Worm (Caenorhabditis elegans): Measurements from ENCODE around the gene unc-79.

Gene unc-79

ce11 chrIII:4095441-4096095 is 29.1 kb downstream of the unc-79 start, which contains the start of gene C03C10.7:
Gene C03C10.7 (plus strand): TSS chrIII:4096045.
- TF ChIP-seq nhr-77 (tag; optimal IDR thresholded peaks at IDR 0.05) = no peak
- TF ChIP-seq nhr-237 (tag; optimal IDR thresholded peaks at IDR 0.05) = no peak
- TF ChIP-seq F13H6.1 (tag; optimal IDR thresholded peaks at IDR 0.05) = no peak
- TF ChIP-seq sma-9 (GFP tag; optimal IDR thresholded peaks at IDR 0.05) = no peak
- TF ChIP-seq sma-9 (tag; optimal IDR thresholded peaks at IDR 0.05) = no peak
- TF ChIP-seq unc-62 (GFP tag; optimal IDR thresholded peaks at IDR 0.05) = no peak
- no peak for TF ChIP-seq nhr-25 (tag; optimal IDR thresholded peaks at IDR 0.05)
- TF ChIP-seq nhr-129 (tag; optimal IDR thresholded peaks at IDR 0.05) = no peak
- TF ChIP-seq alr-1 (tag; optimal IDR thresholded peaks at IDR 0.05) = no peak
- no peak for TF ChIP-seq ceh-16 (tag; optimal IDR thresholded peaks at IDR 0.05)
- TF ChIP-seq nhr-21 (tag; optimal IDR thresholded peaks at IDR 0.05) = no peak

DNA sequence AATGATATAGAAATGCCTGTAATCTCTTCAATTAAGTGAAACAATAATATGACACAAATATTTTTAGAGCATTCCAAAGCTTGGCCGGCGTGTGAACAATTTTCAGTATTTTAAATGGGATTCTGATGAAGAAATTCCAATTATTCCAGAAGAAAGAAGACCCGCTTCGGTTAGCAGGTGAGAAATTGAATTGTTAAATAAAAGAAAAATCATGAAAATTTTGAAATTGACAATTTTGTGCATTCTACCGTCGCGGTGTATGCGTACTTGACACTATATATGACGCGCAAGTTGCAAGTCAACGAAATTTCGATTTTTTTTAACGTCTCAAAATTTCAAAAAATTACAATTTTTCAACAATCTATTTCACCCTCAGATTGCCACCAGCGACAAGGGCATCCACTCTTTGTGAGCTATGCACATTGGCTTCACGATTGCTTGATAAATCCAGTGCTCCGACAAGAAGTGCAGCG is 30.0 kb downstream of the unc-79 start:
- peak; percentile 18 for TF ChIP-seq ama-1 (optimal IDR thresholded peaks at IDR 0.05)
- TF ChIP-seq nhr-21 (tag; optimal IDR thresholded peaks at IDR 0.05) = peak; percentile 20
- no peak for TF ChIP-seq sma-9 (GFP tag; optimal IDR thresholded peaks at IDR 0.05)
- TF ChIP-seq sma-9 (tag; optimal IDR thresholded peaks at IDR 0.05) = no peak
- TF ChIP-seq crh-2 (tag; optimal IDR thresholded peaks at IDR 0.05) = peak; percentile 24
- no peak for TF ChIP-seq C34F6.9 (tag; optimal IDR thresholded peaks at IDR 0.05)
- TF ChIP-seq lsy-2 (tag; optimal IDR thresholded peaks at IDR 0.05) = peak in 1 of 2 experiments; percentile 4
- peak; percentile 67 for TF ChIP-seq sma-3 (GFP tag; optimal IDR thresholded peaks at IDR 0.05)
- TF ChIP-seq egl-27 (tag; optimal IDR thresholded peaks at IDR 0.05) = no peak

ce11 chrIII:4098107-4098620 is 31.7 kb downstream of the unc-79 start, which contains the start of gene rei-1:
Gene rei-1 (minus strand): TSS chrIII:4098190.
- TF ChIP-seq ceh-82 (tag; optimal IDR thresholded peaks at IDR 0.05) (no peak), ceh-16 (tag; optimal IDR thresholded peaks at IDR 0.05) (no peak), R02D3.7 (tag; optimal IDR thresholded peaks at IDR 0.05) (no peak), unc-39 (tag; optimal IDR thresholded peaks at IDR 0.05) (no peak), ZK546.5 (tag; optimal IDR thresholded peaks at IDR 0.05) (no peak), fos-1 (tag; optimal IDR thresholded peaks at IDR 0.05) (no peak), nhr-23 (tag; optimal IDR thresholded peaks at IDR 0.05) (no peak), alr-1 (tag; optimal IDR thresholded peaks at IDR 0.05) (no peak), unc-55 (GFP tag; optimal IDR thresholded peaks at IDR 0.05) (no peak), sma-3 (GFP tag; optimal IDR thresholded peaks at IDR 0.05) (no peak), F13H6.1 (tag; optimal IDR thresholded peaks at IDR 0.05) (no peak), skn-1 (tag; optimal IDR thresholded peaks at IDR 0.05) (no peak), mab-5 (tag; optimal IDR thresholded peaks at IDR 0.05) (no peak), ama-1 (optimal IDR thresholded peaks at IDR 0.05) (no peak), nhr-25 (tag; optimal IDR thresholded peaks at IDR 0.05) (no peak), lin-13 (GFP tag; optimal IDR thresholded peaks at IDR 0.05) (no peak), nhr-12 (tag; optimal IDR thresholded peaks at IDR 0.05) (no peak)

- TF ChIP-seq fos-1 (tag; optimal IDR thresholded peaks at IDR 0.05) (no peak), ama-1 (optimal IDR thresholded peaks at IDR 0.05) (peak; percentile 11)
Measured at ce11 chrIII:4098751-4099150, 32.3 kb downstream of the unc-79 start.

DNA sequence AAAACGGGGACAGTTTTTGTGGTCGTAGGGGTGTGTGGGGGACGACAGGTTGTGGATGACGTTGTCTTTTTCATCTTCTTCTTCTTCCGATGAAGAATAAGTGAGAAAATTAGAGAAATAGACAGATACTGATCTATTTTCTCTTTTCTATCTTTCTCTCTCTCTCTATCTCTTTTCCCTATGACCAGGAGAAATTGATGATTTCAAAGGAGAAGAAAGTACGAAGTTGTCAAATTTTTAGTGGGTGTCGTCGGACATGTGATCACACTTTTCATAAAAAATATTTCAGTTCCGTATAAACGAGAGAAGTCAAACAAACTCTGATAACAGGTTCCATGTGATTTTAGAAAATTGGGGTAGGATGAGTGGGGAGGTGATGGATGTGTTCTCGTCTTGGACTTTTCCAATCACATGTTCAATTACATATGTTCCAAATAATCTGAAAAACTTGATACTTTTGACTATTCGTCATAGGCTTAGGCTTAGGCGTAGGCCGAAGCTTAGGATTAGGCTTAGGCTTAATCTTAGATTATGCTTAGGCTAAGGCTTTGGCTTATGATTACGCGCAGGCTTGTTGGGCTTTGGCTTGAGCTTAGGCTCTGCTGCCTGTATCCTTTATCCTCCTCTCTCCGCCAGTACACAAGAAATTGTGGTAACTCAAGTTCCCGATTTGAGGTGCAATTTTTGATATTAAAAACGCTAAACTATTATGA is 33.6 kb downstream of the unc-79 start:
- TF ChIP-seq lin-39 (tag; optimal IDR thresholded peaks at IDR 0.05) = no peak
- peak; percentile 88 for TF ChIP-seq nhr-25 (tag; optimal IDR thresholded peaks at IDR 0.05)
- peak; percentile 60 for TF ChIP-seq lin-13 (GFP tag; optimal IDR thresholded peaks at IDR 0.05)
- peak; percentile 87 for TF ChIP-seq nhr-21 (tag; optimal IDR thresholded peaks at IDR 0.05)
- TF ChIP-seq blmp-1 (tag; optimal IDR thresholded peaks at IDR 0.05; ENCODE audit: insufficient read depth) = peak; percentile 94
- peak; percentile 78 for TF ChIP-seq nhr-129 (tag; optimal IDR thresholded peaks at IDR 0.05)
- TF ChIP-seq alr-1 (tag; optimal IDR thresholded peaks at IDR 0.05) = no peak
- no peak for TF ChIP-seq elt-3 (tag; optimal IDR thresholded peaks at IDR 0.05)
- peak; percentile 50 for TF ChIP-seq fos-1 (tag; optimal IDR thresholded peaks at IDR 0.05)
- no peak for TF ChIP-seq nhr-237 (tag; optimal IDR thresholded peaks at IDR 0.05)
- TF ChIP-seq mdl-1 (tag; optimal IDR thresholded peaks at IDR 0.05) = peak in 1 of 2 experiments; percentile 55
- TF ChIP-seq ztf-11 (tag; optimal IDR thresholded peaks at IDR 0.05) = no peak
- no peak for TF ChIP-seq peb-1 (tag; optimal IDR thresholded peaks at IDR 0.05)
- TF ChIP-seq lin-11 (tag; optimal IDR thresholded peaks at IDR 0.05) = no peak
- peak; percentile 30 for TF ChIP-seq nhr-10 (tag; optimal IDR thresholded peaks at IDR 0.05)
- TF ChIP-seq sma-9 (GFP tag; optimal IDR thresholded peaks at IDR 0.05) = peak; percentile 79
- TF ChIP-seq sma-9 (tag; optimal IDR thresholded peaks at IDR 0.05) = peak; percentile 37
- TF ChIP-seq Y55F3AM.14 (GFP tag; optimal IDR thresholded peaks at IDR 0.05) = no peak
- peak; percentile 46 for TF ChIP-seq gmeb-1 (tag; optimal IDR thresholded peaks at IDR 0.05)
- no peak for TF ChIP-seq nhr-77 (tag; optimal IDR thresholded peaks at IDR 0.05)
- no peak for TF ChIP-seq unc-62 (GFP tag; optimal IDR thresholded peaks at IDR 0.05)
- no peak for TF ChIP-seq elt-1 (tag; optimal IDR thresholded peaks at IDR 0.05)
- TF ChIP-seq F13H6.1 (tag; optimal IDR thresholded peaks at IDR 0.05) = peak; percentile 26
- no peak for TF ChIP-seq unc-55 (GFP tag; optimal IDR thresholded peaks at IDR 0.05)
- no peak for TF ChIP-seq nhr-23 (tag; optimal IDR thresholded peaks at IDR 0.05)
- TF ChIP-seq crh-2 (tag; optimal IDR thresholded peaks at IDR 0.05) = peak; percentile 45
- TF ChIP-seq ztf-1 (GFP tag; conservative IDR thresholded peaks at IDR 0.05) = no peak
